Worm (Caenorhabditis elegans) whole organism, young adult: ENCODE results near the gene ddr-1.
A peak's percentile ranks its signal among the peaks of the same experiment; 100 is the strongest.

Experiments used
- B0035.1 ChIP-seq: sonication (generic microtip); optimal IDR thresholded peaks from 2 replicates; lab custom pipeline; 2016; ENCODE audit warnings: missing genetic modification characterization, mild to moderate bottlenecking, missing compliant biosample characterization, missing genotype, missing genetic modification reagents
- C06A6.2 ChIP-seq: fragments of 200-800 bp; sonication (Bioruptor generic); conservative IDR thresholded peaks from 2 replicates; pipeline ENCODE4 v1.3.6; 2022; ENCODE audit warnings: missing genetic modification characterization, missing compliant biosample characterization
- D2030.7 ChIP-seq: fragments of 200-800 bp; sonication (Bioruptor generic); IDR thresholded peaks from 2 replicates; pipeline ENCODE4 v1.3.6; 2022; ENCODE audit warnings: missing genetic modification reagents, missing genetic modification characterization, missing compliant biosample characterization
- F10E7.11 ChIP-seq: sonication (generic microtip); optimal IDR thresholded peaks from 2 replicates; lab custom pipeline; 2017; ENCODE audit warnings: mild to moderate bottlenecking, missing genetic modification characterization, moderate library complexity, missing compliant biosample characterization
- F39B2.1 ChIP-seq: fragments of 200-800 bp; sonication (Bioruptor generic); IDR thresholded peaks from 2 replicates; pipeline ENCODE4 v1.3.6; 2022; ENCODE audit warnings: missing genetic modification reagents, missing genetic modification characterization, missing compliant biosample characterization
- F49E8.2 ChIP-seq: sonication (generic microtip); optimal IDR thresholded peaks from 3 replicates; lab custom pipeline; 2017; ENCODE audit warnings: missing genetic modification characterization, mild to moderate bottlenecking, missing compliant biosample characterization, antibody characterized with exemption, moderate library complexity; ENCODE audit not compliant: insufficient read depth
- F52B5.7 ChIP-seq: sonication (generic microtip); optimal IDR thresholded peaks from 2 replicates; lab custom pipeline; 2016; ENCODE audit warnings: mild to moderate bottlenecking, missing genetic modification characterization, missing compliant biosample characterization
- F55B11.4 ChIP-seq: sonication (generic microtip); optimal IDR thresholded peaks from 2 replicates; lab custom pipeline; 2016; ENCODE audit warnings: missing compliant biosample characterization, missing genetic modification characterization, borderline replicate concordance; ENCODE audit not compliant: insufficient read depth
- F57A8.1 ChIP-seq: fragments of 200-800 bp; sonication (Bioruptor generic); optimal IDR thresholded peaks from 2 replicates; lab custom pipeline; 2018; ENCODE audit warnings: mild to moderate bottlenecking, missing genetic modification characterization, moderate library complexity, missing compliant biosample characterization
- K11D2.4 ChIP-seq: fragments of 200-800 bp; sonication (Bioruptor generic); IDR thresholded peaks from 2 replicates; pipeline ENCODE4 v1.3.6; 2022; ENCODE audit warnings: missing genetic modification reagents, missing genetic modification characterization, missing compliant biosample characterization
- Y53F4B.3 ChIP-seq: fragments of 200-800 bp; sonication (Bioruptor generic); IDR thresholded peaks from 2 replicates; pipeline ENCODE4 v1.3.6; 2022; ENCODE audit warnings: missing genetic modification reagents, missing genetic modification characterization, missing compliant biosample characterization
- Y56A3A.18 ChIP-seq: fragments of 200-800 bp; sonication (Bioruptor generic); IDR thresholded peaks from 2 replicates; pipeline ENCODE4 v1.3.6; 2022; ENCODE audit warnings: missing genetic modification reagents, missing genetic modification characterization, missing compliant biosample characterization
- Y79H2A.3 ChIP-seq: fragments of 200-800 bp; sonication (Bioruptor generic); conservative IDR thresholded peaks from 2 replicates; pipeline ENCODE4 v1.3.6; 2022; ENCODE audit warnings: missing genetic modification reagents, missing genetic modification characterization, missing compliant biosample characterization
- ZK185.1 ChIP-seq: sonication (generic microtip); optimal IDR thresholded peaks from 2 replicates; lab custom pipeline; 2016; ENCODE audit warnings: mild to moderate bottlenecking, missing genetic modification characterization, missing compliant biosample characterization; ENCODE audit not compliant: poor library complexity, severe bottlenecking
- akir-1 ChIP-seq: fragments of 200-800 bp; sonication (Bioruptor generic); optimal IDR thresholded peaks from 2 replicates; lab custom pipeline; 2018; ENCODE audit warnings: mild to moderate bottlenecking, missing genetic modification characterization, moderate library complexity, missing compliant biosample characterization
- aptf-2 ChIP-seq: fragments of 200-800 bp; sonication (Bioruptor generic); conservative IDR thresholded peaks from 2 replicates; pipeline ENCODE4 v1.3.6; 2022; ENCODE audit warnings: missing genetic modification reagents, missing genetic modification characterization, missing compliant biosample characterization
- aptf-3 ChIP-seq: fragments of 200-800 bp; sonication (Bioruptor generic); IDR thresholded peaks from 2 replicates; pipeline ENCODE4 v1.3.6; 2022; ENCODE audit warnings: missing genetic modification characterization, missing compliant biosample characterization
- atf-7 ChIP-seq: sonication (generic microtip); optimal IDR thresholded peaks from 2 replicates; lab custom pipeline; 2017; ENCODE audit warnings: mild to moderate bottlenecking, missing genetic modification characterization, missing compliant biosample characterization
- bed-2 ChIP-seq: fragments of 200-800 bp; sonication (Bioruptor generic); IDR thresholded peaks from 2 replicates; pipeline ENCODE4 v1.3.6; 2022; ENCODE audit warnings: missing genetic modification reagents, missing genetic modification characterization, missing compliant biosample characterization
- ccch-3 ChIP-seq: fragments of 200-800 bp; sonication (Bioruptor generic); optimal IDR thresholded peaks from 2 replicates; lab custom pipeline; 2018; ENCODE audit warnings: mild to moderate bottlenecking, missing genetic modification characterization, missing compliant biosample characterization
- cebp-2 ChIP-seq: fragments of 200-800 bp; sonication (Bioruptor generic); IDR thresholded peaks from 2 replicates; pipeline ENCODE4 v1.3.6; 2022; ENCODE audit warnings: missing genetic modification characterization, missing compliant biosample characterization
- ceh-27 ChIP-seq: fragments of 200-800 bp; sonication (Bioruptor generic); optimal IDR thresholded peaks from 2 replicates; lab custom pipeline; 2018; ENCODE audit warnings: mild to moderate bottlenecking, missing genetic modification characterization, moderate library complexity, missing compliant biosample characterization
- ceh-79 ChIP-seq: sonication (generic microtip); optimal IDR thresholded peaks from 2 replicates; lab custom pipeline; 2017; ENCODE audit warnings: mild to moderate bottlenecking, missing genetic modification characterization, missing compliant biosample characterization
- ceh-91 ChIP-seq: fragments of 200-800 bp; sonication (Bioruptor generic); IDR thresholded peaks from 2 replicates; pipeline ENCODE4 v1.3.6; 2022; ENCODE audit warnings: missing genetic modification reagents, missing genetic modification characterization, missing compliant biosample characterization
- chd-7 ChIP-seq: sonication (generic microtip); optimal IDR thresholded peaks from 2 replicates; lab custom pipeline; 2016; ENCODE audit warnings: mild to moderate bottlenecking, missing genetic modification characterization, moderate library complexity, missing compliant biosample characterization
- dox-1 ChIP-seq: fragments of 200-800 bp; sonication (Bioruptor generic); IDR thresholded peaks from 2 replicates; pipeline ENCODE4 v1.3.6; 2022; ENCODE audit warnings: missing genetic modification reagents, missing genetic modification characterization, missing compliant biosample characterization
- gei-17 ChIP-seq: fragments of 200-800 bp; sonication (Bioruptor generic); optimal IDR thresholded peaks from 2 replicates; lab custom pipeline; 2018; ENCODE audit warnings: mild to moderate bottlenecking, missing genetic modification characterization, missing compliant biosample characterization
- hmg-1.2 ChIP-seq: fragments of 200-800 bp; sonication (Bioruptor generic); IDR thresholded peaks from 2 replicates; pipeline ENCODE4 v1.3.6; 2022; ENCODE audit warnings: missing genetic modification reagents, missing genetic modification characterization, missing compliant biosample characterization
- hrde-1 ChIP-seq: sonication (generic microtip); optimal IDR thresholded peaks from 2 replicates; lab custom pipeline; 2016; ENCODE audit warnings: missing genetic modification characterization, mild to moderate bottlenecking, missing compliant biosample characterization, moderate library complexity, missing genotype, missing genetic modification reagents, borderline replicate concordance
- lin-40 ChIP-seq: sonication (generic microtip); optimal IDR thresholded peaks from 2 replicates; lab custom pipeline; 2016; ENCODE audit warnings: missing genetic modification characterization, mild to moderate bottlenecking, missing compliant biosample characterization, missing genotype, missing genetic modification reagents
- lin-54 ChIP-seq: fragments of 200-800 bp; sonication (Bioruptor generic); optimal IDR thresholded peaks from 2 replicates; lab custom pipeline; 2018; ENCODE audit warnings: mild to moderate bottlenecking, missing genetic modification characterization, missing compliant biosample characterization
- madf-3 ChIP-seq: fragments of 200-800 bp; sonication (Bioruptor generic); IDR thresholded peaks from 2 replicates; pipeline ENCODE4 v1.3.6; 2022; ENCODE audit warnings: missing genetic modification reagents, missing genetic modification characterization, missing compliant biosample characterization
- madf-6 ChIP-seq: fragments of 200-800 bp; sonication (Bioruptor generic); IDR thresholded peaks from 2 replicates; pipeline ENCODE4 v1.3.6; 2022; ENCODE audit warnings: missing genetic modification reagents, missing genetic modification characterization, missing compliant biosample characterization
- mel-28 ChIP-seq: sonication (generic microtip); optimal IDR thresholded peaks from 2 replicates; lab custom pipeline; 2016; ENCODE audit warnings: borderline replicate concordance, mild to moderate bottlenecking, missing genetic modification characterization, missing compliant biosample characterization
- mxl-1 ChIP-seq: sonication (generic microtip); optimal IDR thresholded peaks from 2 replicates; lab custom pipeline; 2016; ENCODE audit warnings: missing genetic modification characterization, missing compliant biosample characterization
- nhr-179 ChIP-seq: sonication (generic microtip); optimal IDR thresholded peaks from 2 replicates; lab custom pipeline; 2016; ENCODE audit warnings: mild to moderate bottlenecking, missing genetic modification characterization, missing compliant biosample characterization
- nhr-90 ChIP-seq: sonication (generic microtip); optimal IDR thresholded peaks from 2 replicates; lab custom pipeline; 2016; ENCODE audit warnings: missing genotype, mild to moderate bottlenecking, missing genetic modification characterization, missing compliant biosample characterization
- pha-4 ChIP-seq: fragments of 150-350 bp; sonication (generic microtip); optimal IDR thresholded peaks from 2 replicates; lab custom pipeline; 2014; ENCODE audit warnings: missing biosample characterization, missing genetic modification reagents, missing genetic modification characterization
- repo-1 ChIP-seq: sonication (generic microtip); optimal IDR thresholded peaks from 2 replicates; lab custom pipeline; 2017; ENCODE audit warnings: mild to moderate bottlenecking, missing genetic modification characterization, missing compliant biosample characterization
- snpc-1.1 ChIP-seq: sonication (generic microtip); optimal IDR thresholded peaks from 2 replicates; lab custom pipeline; 2017; ENCODE audit warnings: missing genetic modification characterization, mild to moderate bottlenecking, missing compliant biosample characterization, antibody characterized with exemption, moderate library complexity, missing genotype, missing genetic modification reagents; ENCODE audit not compliant: insufficient read depth
- snpc-1.3 ChIP-seq: sonication (generic microtip); optimal IDR thresholded peaks from 2 replicates; lab custom pipeline; 2017; ENCODE audit warnings: missing genetic modification characterization, mild to moderate bottlenecking, missing compliant biosample characterization, antibody characterized with exemption, moderate library complexity, missing genotype, missing genetic modification reagents; ENCODE audit not compliant: insufficient read depth
- tbp1 ChIP-seq: fragments of 200-800 bp; sonication (Bioruptor generic); optimal IDR thresholded peaks from 2 replicates; lab custom pipeline; 2018; ENCODE audit warnings: mild to moderate bottlenecking, missing genetic modification characterization, missing compliant biosample characterization
- tbx-9 ChIP-seq: sonication (generic microtip); optimal IDR thresholded peaks from 2 replicates; lab custom pipeline; 2016; ENCODE audit warnings: borderline replicate concordance, missing genetic modification characterization, inconsistent platforms, missing compliant biosample characterization
- zfh-2 ChIP-seq: fragments of 200-800 bp; sonication (Bioruptor generic); conservative IDR thresholded peaks from 2 replicates; pipeline ENCODE4 v1.3.6; 2022; ENCODE audit warnings: missing genetic modification reagents, missing genetic modification characterization, missing compliant biosample characterization
- zim-3 ChIP-seq: sonication (generic microtip); optimal IDR thresholded peaks from 2 replicates; lab custom pipeline; 2017; ENCODE audit warnings: mild to moderate bottlenecking, missing genetic modification characterization, moderate library complexity, missing compliant biosample characterization
- ztf-18 ChIP-seq: sonication (generic microtip); optimal IDR thresholded peaks from 2 replicates; lab custom pipeline; 2016; ENCODE audit warnings: missing genotype, mild to moderate bottlenecking, missing genetic modification characterization, missing compliant biosample characterization
- ztf-25 ChIP-seq: fragments of 200-800 bp; sonication (Bioruptor generic); IDR thresholded peaks from 2 replicates; pipeline ENCODE4 v1.3.6; 2022; ENCODE audit warnings: missing genetic modification reagents, missing genetic modification characterization, missing compliant biosample characterization
- ztf-6 ChIP-seq: fragments of 200-800 bp; sonication (Bioruptor generic); IDR thresholded peaks from 2 replicates; pipeline ENCODE4 v1.3.6; 2022; ENCODE audit warnings: missing genetic modification reagents, missing genetic modification characterization, missing compliant biosample characterization

The ddr-1 gene

ce11 chrX:5429335-5429734 is 31.7 kb upstream of the ddr-1 start (continued):
- peak; percentile 98 for TF ChIP-seq K11D2.4 (GFP tag; lab: Robert Waterston, UW)
- 0 out of 2 replicates have a peak, but pooled peaks have one; percentile 75 for TF ChIP-seq madf-3 (GFP tag; lab: Robert Waterston, UW)
- no peak for TF ChIP-seq hrde-1 (tag; lab: Kevin White, UChicago)
- no peak for TF ChIP-seq aptf-2 (GFP tag; lab: Robert Waterston, UW)
- peak; percentile 99 for TF ChIP-seq Y56A3A.18 (GFP tag; lab: Robert Waterston, UW)
- peak; percentile 81 for TF ChIP-seq ztf-18 (tag; lab: Kevin White, UChicago)
- TF ChIP-seq madf-6 (GFP tag; lab: Robert Waterston, UW): no peak
- TF ChIP-seq akir-1 (GFP tag; lab: Kevin White, UChicago): peak; percentile 87
- peak; percentile 14 for TF ChIP-seq zim-3
- TF ChIP-seq ZK185.1: peak; percentile 97
- TF ChIP-seq gei-17 (GFP tag; lab: Kevin White, UChicago): peak; percentile 97
- peak; percentile 68 for TF ChIP-seq F10E7.11 (tag; lab: Kevin White, UChicago)
- peak; percentile 70 for TF ChIP-seq F52B5.7 (tag; lab: Kevin White, UChicago)
- TF ChIP-seq lin-54 (GFP tag; lab: Kevin White, UChicago): peak; percentile 86
- TF ChIP-seq aptf-3 (GFP tag; lab: Robert Waterston, UW): no peak
- TF ChIP-seq mel-28 (tag; lab: Kevin White, UChicago): peak; percentile 18
- peak; percentile 93 for TF ChIP-seq B0035.1 (tag; lab: Kevin White, UChicago)
- peak; percentile 70 for TF ChIP-seq ccch-3 (GFP tag; lab: Kevin White, UChicago)
- peak; percentile 50 for TF ChIP-seq F57A8.1 (GFP tag; lab: Kevin White, UChicago)
- peak; percentile 78 for TF ChIP-seq tbp1 (GFP tag; lab: Kevin White, UChicago)
- no peak for TF ChIP-seq Y79H2A.3 (GFP tag; lab: Robert Waterston, UW)
- TF ChIP-seq lin-40 (tag; lab: Kevin White, UChicago): peak; percentile 100
- TF ChIP-seq F55B11.4 (tag; lab: Kevin White, UChicago): no peak
- TF ChIP-seq Y53F4B.3: no peak
- no peak for TF ChIP-seq tbx-9 (tag; lab: Kevin White, UChicago)
- TF ChIP-seq F39B2.1: no peak
- no peak for TF ChIP-seq snpc-1.3 (tag; lab: Kevin White, UChicago)
- peak; percentile 72; the same call in 1 of the 2 replicates for TF ChIP-seq ztf-6 (GFP tag; lab: Robert Waterston, UW)
- TF ChIP-seq zfh-2: peak; percentile 93
- peak; percentile 96 for TF ChIP-seq C06A6.2
- TF ChIP-seq ceh-79 (tag; lab: Kevin White, UChicago): peak; percentile 70
- TF ChIP-seq atf-7 (tag; lab: Kevin White, UChicago): peak; percentile 94
- TF ChIP-seq repo-1 (tag; lab: Kevin White, UChicago): peak; percentile 98
- TF ChIP-seq ceh-91: no peak
- peak; percentile 55 for TF ChIP-seq mxl-1 (tag; lab: Kevin White, UChicago)
- peak; percentile 99 for TF ChIP-seq dox-1
- peak; percentile 86 for TF ChIP-seq hmg-1.2 (GFP tag; lab: Robert Waterston, UW)
- peak; percentile 99 for TF ChIP-seq ceh-27 (GFP tag; lab: Kevin White, UChicago)
- no peak for TF ChIP-seq F49E8.2
- no peak for TF ChIP-seq snpc-1.1 (tag; lab: Kevin White, UChicago)
- peak; percentile 33 for TF ChIP-seq pha-4 (tag; lab: Kevin White, UChicago)
- no peak for TF ChIP-seq D2030.7 (GFP tag; lab: Robert Waterston, UW)
- no peak for TF ChIP-seq ztf-25 (GFP tag; lab: Robert Waterston, UW)
- TF ChIP-seq cebp-2 (GFP tag; lab: Robert Waterston, UW): peak; percentile 91
- peak; percentile 96 for TF ChIP-seq chd-7 (tag; lab: Kevin White, UChicago)
- TF ChIP-seq bed-2 (GFP tag; lab: Robert Waterston, UW): no peak
- peak; percentile 36 for TF ChIP-seq nhr-179 (tag; lab: Kevin White, UChicago)
- TF ChIP-seq nhr-90 (tag; lab: Kevin White, UChicago): peak; percentile 93
